Worm (Caenorhabditis elegans) whole organism, late embryonic: Measurements from ENCODE around the gene T04C12.33.

Source experiments
- F13H6.1 ChIP-seq: sonication (generic microtip); optimal IDR thresholded peaks from 2 replicates; lab custom pipeline; 2016; ENCODE audit warnings: missing genetic modification characterization, missing compliant biosample characterization
- K02D7.2 ChIP-seq: sonication (generic microtip); optimal IDR thresholded peaks from 2 replicates; lab custom pipeline; 2017; ENCODE audit warnings: mild to moderate bottlenecking, missing genetic modification characterization, missing compliant biosample characterization
- T23F11.4 ChIP-seq: fragments of 200-800 bp; sonication (Bioruptor generic); optimal IDR thresholded peaks from 2 replicates; lab custom pipeline; 2018; ENCODE audit warnings: mild to moderate bottlenecking, missing genetic modification characterization, missing compliant biosample characterization
- Y22D7AL.16 ChIP-seq: sonication (generic microtip); optimal IDR thresholded peaks from 2 replicates; lab custom pipeline; 2016; ENCODE audit warnings: missing genetic modification characterization, missing compliant biosample characterization
- ama-1 ChIP-seq: fragments of 150-350 bp; optimal IDR thresholded peaks from 2 replicates; lab custom pipeline; 2014
- ceh-14 ChIP-seq: sonication (generic microtip); optimal IDR thresholded peaks from 2 replicates; lab custom pipeline; 2016; ENCODE audit warnings: missing genotype, missing genetic modification characterization, missing compliant biosample characterization
- ceh-2 ChIP-seq: sonication (generic microtip); optimal IDR thresholded peaks from 2 replicates; lab custom pipeline; 2016; ENCODE audit warnings: missing genotype, missing genetic modification characterization, missing compliant biosample characterization
- ceh-22 ChIP-seq: sonication (generic microtip); optimal IDR thresholded peaks from 2 replicates; lab custom pipeline; 2017; ENCODE audit warnings: missing biosample characterization, missing genetic modification characterization
- ceh-24 ChIP-seq: sonication (generic microtip); optimal IDR thresholded peaks from 2 replicates; lab custom pipeline; 2016; ENCODE audit warnings: mild to moderate bottlenecking, missing genetic modification characterization, missing compliant biosample characterization
- ceh-30 ChIP-seq: fragments of 150-350 bp; optimal IDR thresholded peaks from 2 replicates; lab custom pipeline; 2014; ENCODE audit warnings: missing biosample characterization, missing genetic modification characterization
- ceh-31 ChIP-seq: sonication (generic microtip); optimal IDR thresholded peaks from 2 replicates; lab custom pipeline; 2016; ENCODE audit warnings: missing genetic modification characterization, missing compliant biosample characterization
- ceh-34 ChIP-seq: sonication (generic microtip); optimal IDR thresholded peaks from 2 replicates; lab custom pipeline; 2016; ENCODE audit warnings: mild to moderate bottlenecking, missing genetic modification characterization, missing compliant biosample characterization
- ceh-45 ChIP-seq: fragments of 200-800 bp; sonication (Bioruptor generic); IDR thresholded peaks from 2 replicates; pipeline ENCODE4 v1.3.6; 2022; ENCODE audit warnings: missing genetic modification reagents, missing genetic modification characterization, missing compliant biosample characterization
- ceh-48 ChIP-seq: sonication (generic microtip); optimal IDR thresholded peaks from 2 replicates; lab custom pipeline; 2016; ENCODE audit warnings: missing genetic modification characterization, inconsistent platforms, missing compliant biosample characterization
- che-1 ChIP-seq: sonication (generic microtip); optimal IDR thresholded peaks from 2 replicates; lab custom pipeline; 2016; ENCODE audit warnings: mild to moderate bottlenecking, missing genetic modification characterization, missing compliant biosample characterization
- dmd-4 ChIP-seq: sonication (generic microtip); optimal IDR thresholded peaks from 2 replicates; lab custom pipeline; 2016; ENCODE audit warnings: borderline replicate concordance, missing genetic modification characterization, missing compliant biosample characterization
- dve-1 ChIP-seq: sonication (generic microtip); optimal IDR thresholded peaks from 2 replicates; lab custom pipeline; 2017; ENCODE audit warnings: antibody characterized with exemption, mild to moderate bottlenecking, missing genetic modification characterization, missing compliant biosample characterization
- ets-4 ChIP-seq: sonication (generic microtip); optimal IDR thresholded peaks from 2 replicates; lab custom pipeline; 2016; ENCODE audit warnings: missing genetic modification characterization, missing compliant biosample characterization
- fax-1 ChIP-seq: sonication (generic microtip); optimal IDR thresholded peaks from 2 replicates; lab custom pipeline; 2016; ENCODE audit warnings: missing genotype, missing genetic modification characterization, missing compliant biosample characterization
- fkh-10 ChIP-seq: fragments of 150-350 bp; optimal IDR thresholded peaks from 2 replicates; lab custom pipeline; 2014; ENCODE audit warnings: missing biosample characterization, missing genetic modification reagents, missing genetic modification characterization
- hlh-13 ChIP-seq: fragments of 200-800 bp; sonication (Bioruptor generic); optimal IDR thresholded peaks from 2 replicates; lab custom pipeline; 2018; ENCODE audit warnings: mild to moderate bottlenecking, missing genetic modification characterization, missing compliant biosample characterization
- hlh-15 ChIP-seq: sonication (generic microtip); optimal IDR thresholded peaks from 2 replicates; lab custom pipeline; 2016; ENCODE audit warnings: missing genetic modification characterization, missing compliant biosample characterization
- hlh-6 ChIP-seq: sonication (generic microtip); optimal IDR thresholded peaks from 2 replicates; lab custom pipeline; 2016; ENCODE audit warnings: missing genotype, missing genetic modification characterization, missing compliant biosample characterization
- nhr-11 ChIP-seq: fragments of 150-350 bp; optimal IDR thresholded peaks from 2 replicates; lab custom pipeline; 2014; ENCODE audit warnings: missing biosample characterization, missing genetic modification characterization
- nhr-232 ChIP-seq: sonication (generic microtip); optimal IDR thresholded peaks from 2 replicates; lab custom pipeline; 2016; ENCODE audit warnings: missing genetic modification characterization, missing compliant biosample characterization
- odd-2 ChIP-seq: sonication (generic microtip); optimal IDR thresholded peaks from 2 replicates; lab custom pipeline; 2017; ENCODE audit warnings: antibody characterized with exemption, mild to moderate bottlenecking, missing genetic modification characterization, missing compliant biosample characterization
- pag-3 ChIP-seq: sonication (generic microtip); optimal IDR thresholded peaks from 2 replicates; lab custom pipeline; 2016; ENCODE audit warnings: missing compliant biosample characterization, missing genetic modification characterization, borderline replicate concordance
- pat-9 ChIP-seq: fragments of 200-800 bp; sonication (Bioruptor generic); optimal IDR thresholded peaks from 2 replicates; lab custom pipeline; 2018; ENCODE audit warnings: mild to moderate bottlenecking, missing genetic modification characterization, moderate library complexity, missing compliant biosample characterization
- pha-4 ChIP-seq: fragments of 150-350 bp; optimal IDR thresholded peaks from 2 replicates; lab custom pipeline; 2018; ENCODE audit warnings: missing biosample characterization, missing genetic modification reagents, missing genetic modification characterization
- ref-2 ChIP-seq: sonication (generic microtip); optimal IDR thresholded peaks from 2 replicates; lab custom pipeline; 2016; ENCODE audit warnings: missing genetic modification characterization, missing compliant biosample characterization
- sdc-2 ChIP-seq: sonication (generic microtip); optimal IDR thresholded peaks from 2 replicates; lab custom pipeline; 2016; ENCODE audit warnings: missing genotype, missing genetic modification characterization, missing compliant biosample characterization
- sox-4 ChIP-seq: sonication (generic microtip); optimal IDR thresholded peaks from 2 replicates; lab custom pipeline; 2017; ENCODE audit warnings: mild to moderate bottlenecking, missing genetic modification characterization, inconsistent platforms, missing compliant biosample characterization
- syd-9 ChIP-seq: sonication (generic microtip); optimal IDR thresholded peaks from 2 replicates; lab custom pipeline; 2016; ENCODE audit warnings: mild to moderate bottlenecking, missing genetic modification characterization, moderate library complexity, missing compliant biosample characterization
- tbx-2 ChIP-seq: sonication (generic microtip); optimal IDR thresholded peaks from 2 replicates; lab custom pipeline; 2016; ENCODE audit warnings: missing genetic modification characterization, missing compliant biosample characterization
- tbx-7 ChIP-seq: sonication (generic microtip); optimal IDR thresholded peaks from 2 replicates; lab custom pipeline; 2016; ENCODE audit warnings: missing genotype, missing genetic modification characterization, missing compliant biosample characterization
- ttx-3 ChIP-seq: sonication (generic microtip); optimal IDR thresholded peaks from 2 replicates; lab custom pipeline; 2016; ENCODE audit warnings: missing genetic modification reagents, missing genetic modification characterization, missing compliant biosample characterization
- unc-3 ChIP-seq, 2 experiments: fragments of 200-800 bp in 1 of 2; sonication (Bioruptor generic) in 1 of 2; sonication (generic microtip) in 1 of 2; conservative IDR thresholded peaks in 1 of 2; optimal IDR thresholded peaks in 1 of 2; 2 replicates each; pipeline versions ENCODE4 v1.3.6 to Lab custom; 2016 to 2022; ENCODE audit warnings: missing compliant biosample characterization in 2 of 2, missing genetic modification characterization in 2 of 2, missing genetic modification reagents in 1 of 2
- unc-55 ChIP-seq: sonication (generic microtip); optimal IDR thresholded peaks from 2 replicates; lab custom pipeline; 2017; ENCODE audit warnings: missing biosample characterization, missing genetic modification reagents, missing genetic modification characterization
- unc-86 ChIP-seq: sonication (generic microtip); optimal IDR thresholded peaks from 2 replicates; lab custom pipeline; 2016; ENCODE audit warnings: missing genetic modification characterization, missing compliant biosample characterization
- zip-5 ChIP-seq: sonication (generic microtip); optimal IDR thresholded peaks from 2 replicates; lab custom pipeline; 2016; ENCODE audit warnings: missing genetic modification characterization, missing compliant biosample characterization

Gene T04C12.33

ce11 chrV:11040473-11040872 is 11.5 kb upstream of the T04C12.33 start, which contains the start of gene C45B11.8:
TSS of gene C45B11.8 (plus strand) at chrV:11040773.
- no peak for TF ChIP-seq ceh-45 (GFP tag; lab: Robert Waterston, UW)
- no peak for TF ChIP-seq tbx-7 (tag; lab: Kevin White, UChicago)
- no peak for TF ChIP-seq nhr-11
- TF ChIP-seq F13H6.1: no peak
- TF ChIP-seq unc-86: no peak
- TF ChIP-seq ceh-2 (tag; lab: Kevin White, UChicago): no peak
- TF ChIP-seq dve-1 (tag; lab: Kevin White, UChicago): no peak
- TF ChIP-seq syd-9: no peak
- TF ChIP-seq unc-3 (GFP tag; conservative IDR thresholded peaks at IDR 0.05; lab: Robert Waterston, UW): no peak
- TF ChIP-seq unc-3 (tag; optimal IDR thresholded peaks at IDR 0.05; lab: Kevin White, UChicago): no peak
- no peak for TF ChIP-seq Y22D7AL.16

DNA sequence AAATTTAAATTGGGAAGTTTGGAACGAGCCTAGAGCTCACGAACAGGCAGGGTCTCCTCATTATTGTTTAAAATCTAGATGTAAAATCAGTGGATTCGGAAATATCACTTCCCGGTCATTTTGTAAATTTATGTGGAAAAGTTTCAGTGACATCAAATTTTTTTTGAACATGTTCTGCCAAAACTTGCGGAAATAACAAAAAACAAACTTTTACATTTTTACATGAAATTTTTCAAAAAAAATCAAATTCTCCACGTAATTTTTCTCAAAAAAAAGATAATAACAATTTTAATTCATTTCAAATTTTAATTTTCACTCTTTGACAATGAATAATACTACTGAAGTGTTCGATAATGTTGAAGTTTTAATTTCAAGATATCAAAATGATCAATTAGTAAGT is 10.5 kb upstream of the T04C12.33 start, which contains the start of gene C45B11.5:
Gene C45B11.5 (plus strand): TSS at position 301 of the 400 bp plus-strand sequence.
- no peak for TF ChIP-seq zip-5 (tag; lab: Kevin White, UChicago)
- no peak for TF ChIP-seq unc-55

DNA sequence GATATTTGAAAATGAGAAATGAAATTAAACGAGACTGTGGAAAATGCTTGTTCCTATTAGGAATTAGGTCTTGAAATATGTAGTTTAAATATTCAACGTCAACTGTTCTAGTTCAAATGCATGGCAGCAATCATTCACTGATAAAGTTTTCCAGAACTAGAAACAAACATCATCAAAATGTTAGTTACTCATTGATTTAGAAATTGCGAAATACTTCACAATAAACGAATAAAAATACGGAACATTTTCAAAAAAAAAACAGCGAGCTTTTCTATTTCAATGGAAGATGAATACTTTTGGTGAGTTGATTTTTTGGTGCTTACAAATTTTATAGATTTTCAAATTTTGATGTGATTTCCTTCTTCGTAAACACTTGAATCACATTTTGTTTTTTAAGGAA is 9.5 kb upstream of the T04C12.33 start, which contains the start of gene C45B11.2:
Gene C45B11.2 (plus strand): TSS at position 173 of the 400 bp plus-strand sequence.
- TF ChIP-seq fkh-10 (GFP tag; lab: Kevin White, UChicago) (no peak), dmd-4 (no peak), ceh-2 (tag; lab: Kevin White, UChicago) (no peak), ref-2 (no peak), pag-3 (tag; lab: Kevin White, UChicago) (no peak), hlh-15 (no peak), ceh-22 (no peak), syd-9 (no peak), odd-2 (tag; lab: Kevin White, UChicago) (no peak), tbx-2 (tag; lab: Kevin White, UChicago) (no peak), ceh-24 (tag; lab: Kevin White, UChicago) (no peak), ceh-14 (tag; lab: Kevin White, UChicago) (no peak), sox-4 (tag; lab: Kevin White, UChicago) (no peak), ets-4 (tag; lab: Kevin White, UChicago) (no peak), pha-4 (tag; lab: Kevin White, UChicago) (no peak), nhr-11 (no peak), K02D7.2 (tag; lab: Kevin White, UChicago) (no peak), ama-1 (lab: Kevin White, UChicago) (no peak), sdc-2 (tag; lab: Kevin White, UChicago) (no peak), zip-5 (tag; lab: Kevin White, UChicago) (no peak)

DNA sequence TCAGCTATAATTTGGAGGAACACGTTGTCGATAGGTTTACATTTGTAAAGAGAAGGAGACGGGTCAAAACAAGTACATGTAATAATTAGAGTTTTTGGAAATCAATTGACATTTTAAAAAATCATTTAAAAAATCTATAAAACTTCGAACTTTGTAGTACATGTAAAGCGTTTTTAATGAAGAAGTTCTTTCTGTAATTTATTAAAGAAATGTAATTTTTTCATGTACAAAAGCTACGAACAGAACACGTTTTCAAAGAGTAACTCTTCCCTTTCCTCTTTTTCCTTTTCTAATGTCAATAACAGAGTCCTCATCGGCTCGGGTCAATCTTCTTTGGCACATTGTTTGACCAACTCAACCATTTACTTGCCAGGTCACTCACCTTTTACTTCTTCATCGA is 8.3 kb upstream of the T04C12.33 start, which contains the start of gene C45B11.6:
Gene C45B11.6 (plus strand): TSS at position 301 of the 400 bp plus-strand sequence.
- no peak for TF ChIP-seq fax-1 (tag; lab: Kevin White, UChicago)
- no peak for TF ChIP-seq che-1 (tag; lab: Kevin White, UChicago)
- no peak for TF ChIP-seq pat-9
- no peak for TF ChIP-seq zip-5 (tag; lab: Kevin White, UChicago)
- TF ChIP-seq ceh-34 (tag; lab: Kevin White, UChicago): no peak
- TF ChIP-seq hlh-6: no peak
- no peak for TF ChIP-seq tbx-2 (tag; lab: Kevin White, UChicago)
- TF ChIP-seq tbx-7 (tag; lab: Kevin White, UChicago): no peak
- TF ChIP-seq T23F11.4 (GFP tag; lab: Kevin White, UChicago): no peak
- TF ChIP-seq hlh-13 (GFP tag; lab: Kevin White, UChicago): no peak
- TF ChIP-seq ceh-48 (tag; lab: Kevin White, UChicago): no peak
- TF ChIP-seq ceh-30: no peak
- TF ChIP-seq unc-86: no peak
- no peak for TF ChIP-seq ceh-31
- no peak for TF ChIP-seq unc-55
- no peak for TF ChIP-seq fkh-10 (GFP tag; lab: Kevin White, UChicago)
- no peak for TF ChIP-seq nhr-232 (tag; lab: Kevin White, UChicago)
- no peak for TF ChIP-seq ceh-2 (tag; lab: Kevin White, UChicago)
- TF ChIP-seq ceh-24 (tag; lab: Kevin White, UChicago): no peak
- no peak for TF ChIP-seq ttx-3 (tag; lab: Kevin White, UChicago)
